Worm (Caenorhabditis elegans): ENCODE measurements around the gene ugt-24.

Gene ugt-24

DNA sequence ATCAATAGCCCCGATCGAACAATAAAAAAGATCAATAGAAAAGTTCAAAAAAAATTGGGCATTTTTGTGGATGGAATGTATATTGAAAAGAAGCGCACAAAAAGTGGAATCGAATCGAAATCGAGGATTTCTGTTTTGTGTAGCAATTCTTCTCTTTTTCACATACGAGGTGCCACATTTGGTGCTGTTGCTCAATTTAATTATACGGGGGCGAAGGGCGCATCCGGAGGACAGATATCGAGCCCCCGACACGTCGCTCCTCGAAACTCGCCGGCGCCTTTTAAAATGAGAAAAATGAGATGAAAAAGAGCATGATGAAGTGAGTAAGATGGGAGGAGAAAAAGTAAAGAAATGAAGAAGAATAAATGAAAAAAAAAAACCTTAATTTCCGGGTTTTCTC, 33.1 kb downstream of the ugt-24 start:
- TF ChIP-seq ztf-11 (tag; optimal IDR thresholded peaks at IDR 0.05), result no peak
- no peak for TF ChIP-seq ama-1 (optimal IDR thresholded peaks at IDR 0.05)
- no peak for TF ChIP-seq mdl-1 (tag; optimal IDR thresholded peaks at IDR 0.05)
- TF ChIP-seq nhr-237 (tag; optimal IDR thresholded peaks at IDR 0.05), result no peak
- no peak for TF ChIP-seq dmd-4 (tag; optimal IDR thresholded peaks at IDR 0.05)
- TF ChIP-seq lin-39 (tag; optimal IDR thresholded peaks at IDR 0.05), result no peak
- no peak for TF ChIP-seq nhr-129 (tag; optimal IDR thresholded peaks at IDR 0.05)
- no peak for TF ChIP-seq R02D3.7 (tag; optimal IDR thresholded peaks at IDR 0.05)
- no peak for TF ChIP-seq unc-39 (tag; optimal IDR thresholded peaks at IDR 0.05)
- TF ChIP-seq Y55F3AM.14 (GFP tag; optimal IDR thresholded peaks at IDR 0.05), result no peak
- TF ChIP-seq sma-3 (GFP tag; optimal IDR thresholded peaks at IDR 0.05), result no peak
- TF ChIP-seq unc-55 (GFP tag; optimal IDR thresholded peaks at IDR 0.05), result no peak
- no peak for TF ChIP-seq nhr-10 (tag; optimal IDR thresholded peaks at IDR 0.05)

DNA sequence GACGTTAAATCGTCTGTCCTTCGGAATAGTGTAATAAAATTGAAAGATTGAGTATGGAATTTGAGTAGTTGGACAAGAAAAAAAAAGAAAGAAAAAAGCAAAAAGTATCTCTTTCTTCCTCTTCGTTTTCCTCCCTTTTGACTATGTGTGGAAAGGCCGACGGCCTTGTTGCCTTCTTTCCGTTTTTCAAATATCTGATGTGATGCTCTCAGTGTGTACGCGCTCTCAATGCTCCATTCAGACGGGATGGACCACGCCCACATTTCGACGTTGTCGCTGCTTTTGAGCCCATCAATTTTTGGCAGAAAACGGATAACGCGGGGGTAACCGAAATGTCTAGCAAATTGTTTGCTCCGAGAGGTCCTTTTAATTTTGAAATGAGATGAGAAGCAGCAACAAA, 37.6 kb downstream of the ugt-24 start:
- TF ChIP-seq mdl-1 (tag; optimal IDR thresholded peaks at IDR 0.05) (no peak), R02D3.7 (tag; optimal IDR thresholded peaks at IDR 0.05) (no peak), mab-5 (tag; optimal IDR thresholded peaks at IDR 0.05) (no peak), nhr-25 (tag; optimal IDR thresholded peaks at IDR 0.05) (no peak)

DNA sequence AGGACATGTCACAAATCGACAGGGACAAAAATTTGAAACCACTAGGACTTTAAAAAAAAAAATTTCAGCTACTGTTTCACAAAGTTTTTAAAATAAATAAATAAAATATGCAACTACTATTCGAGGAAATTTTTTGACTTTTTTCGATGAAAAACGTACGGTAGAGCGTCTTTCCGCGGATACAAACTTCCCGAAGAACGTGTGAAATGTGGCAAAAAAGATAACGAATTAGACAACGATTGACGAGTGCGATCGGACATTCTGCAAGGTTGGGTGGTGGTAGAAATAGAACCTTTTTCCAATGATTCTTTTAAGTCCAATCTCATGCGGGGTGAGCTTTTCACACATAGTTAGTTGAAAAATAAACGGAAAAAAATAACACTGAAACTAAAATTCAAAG, 44.7 kb downstream of the ugt-24 start:
- TF ChIP-seq gmeb-1 (tag; optimal IDR thresholded peaks at IDR 0.05) (no peak), sem-4 (tag; optimal IDR thresholded peaks at IDR 0.05) (no peak), nhr-10 (tag; optimal IDR thresholded peaks at IDR 0.05) (no peak), unc-39 (tag; optimal IDR thresholded peaks at IDR 0.05) (no peak), crh-2 (tag; optimal IDR thresholded peaks at IDR 0.05) (no peak), ztf-4 (tag; optimal IDR thresholded peaks at IDR 0.05) (no peak), mbf-1 (tag; optimal IDR thresholded peaks at IDR 0.05) (no peak), elt-1 (tag; optimal IDR thresholded peaks at IDR 0.05) (no peak), lin-39 (tag; optimal IDR thresholded peaks at IDR 0.05) (no peak), aly-2 (tag; optimal IDR thresholded peaks at IDR 0.05) (no peak), skn-1 (tag; optimal IDR thresholded peaks at IDR 0.05) (no peak), mdl-1 (tag; optimal IDR thresholded peaks at IDR 0.05) (no peak), nhr-6 (tag; optimal IDR thresholded peaks at IDR 0.05) (no peak), fos-1 (tag; optimal IDR thresholded peaks at IDR 0.05) (no peak), peb-1 (tag; optimal IDR thresholded peaks at IDR 0.05) (no peak), unc-62 (GFP tag; optimal IDR thresholded peaks at IDR 0.05) (no peak), snpc-4 (tag; optimal IDR thresholded peaks at IDR 0.05) (no peak), lin-13 (GFP tag; optimal IDR thresholded peaks at IDR 0.05) (no peak)

DNA sequence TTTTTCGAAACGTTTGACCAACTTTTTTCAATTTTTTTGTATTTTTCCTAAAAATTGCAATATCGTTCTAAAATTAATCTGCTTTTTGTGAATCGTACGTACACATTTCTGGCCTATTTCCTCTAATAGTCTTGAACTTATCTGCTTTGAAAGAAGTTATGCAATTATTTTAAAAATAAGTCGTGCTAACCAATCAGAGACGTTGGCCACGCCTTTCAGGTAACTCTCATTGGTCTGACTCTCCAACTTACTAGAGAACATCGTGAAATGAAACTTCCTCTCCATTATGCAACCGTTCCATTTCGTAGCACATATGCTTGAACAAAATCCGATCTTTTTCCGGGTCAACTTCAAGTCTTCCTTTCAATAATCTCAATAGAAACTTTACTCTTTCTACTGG, 50.9 kb downstream of the ugt-24 start:
- no peak for TF ChIP-seq nhr-11 (tag; optimal IDR thresholded peaks at IDR 0.05)
- no peak for TF ChIP-seq nhr-10 (tag; optimal IDR thresholded peaks at IDR 0.05)
- no peak for TF ChIP-seq nhr-25 (tag; optimal IDR thresholded peaks at IDR 0.05)
- no peak for TF ChIP-seq alr-1 (tag; optimal IDR thresholded peaks at IDR 0.05)
- no peak for TF ChIP-seq nhr-6 (tag; optimal IDR thresholded peaks at IDR 0.05)
- no peak for TF ChIP-seq ceh-16 (tag; optimal IDR thresholded peaks at IDR 0.05)

DNA sequence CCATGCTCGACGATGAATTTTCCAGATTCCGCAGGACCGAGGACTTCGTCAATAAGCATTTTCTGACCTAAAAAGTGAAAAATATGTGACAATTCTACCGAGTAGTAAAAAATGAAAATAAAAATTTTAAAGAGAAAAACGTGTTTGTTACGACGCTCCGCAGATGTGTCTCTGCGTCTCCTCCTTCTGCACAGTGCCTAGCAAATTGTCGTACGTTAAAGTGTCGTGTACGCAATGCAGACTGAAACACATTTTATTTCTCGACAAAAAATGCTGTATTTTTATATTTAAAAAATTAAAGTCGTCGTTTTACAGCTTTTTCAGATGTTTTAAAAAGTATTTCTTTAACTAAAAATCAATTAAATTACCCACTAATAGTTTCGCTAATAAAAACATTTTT, 53.7 kb downstream of the ugt-24 start, which contains the start of gene C11D2.4:
C11D2.4 (minus strand) TSS at position 128 of the 400 bp plus-strand sequence.
- peak; percentile 46 for TF ChIP-seq sma-3 (GFP tag; optimal IDR thresholded peaks at IDR 0.05)
- TF ChIP-seq lsy-2 (tag; optimal IDR thresholded peaks at IDR 0.05), result peak; percentile 13 to 72
- no peak for TF ChIP-seq skn-1 (tag; optimal IDR thresholded peaks at IDR 0.05)
- peak; percentile 67 for TF ChIP-seq gmeb-1 (tag; optimal IDR thresholded peaks at IDR 0.05)
- no peak for TF ChIP-seq mdl-1 (tag; optimal IDR thresholded peaks at IDR 0.05)
- TF ChIP-seq crh-2 (tag; optimal IDR thresholded peaks at IDR 0.05), result peak; percentile 44
- TF ChIP-seq ZK546.5 (tag; optimal IDR thresholded peaks at IDR 0.05), result no peak
- peak; percentile 66 for TF ChIP-seq C34F6.9 (tag; optimal IDR thresholded peaks at IDR 0.05)
- peak; percentile 50 for TF ChIP-seq lin-13 (GFP tag; optimal IDR thresholded peaks at IDR 0.05)
- no peak for TF ChIP-seq fos-1 (tag; optimal IDR thresholded peaks at IDR 0.05)
- TF ChIP-seq sma-9 (GFP tag; optimal IDR thresholded peaks at IDR 0.05), result peak; percentile 26
- no peak for TF ChIP-seq sma-9 (tag; optimal IDR thresholded peaks at IDR 0.05)
- TF ChIP-seq unc-55 (GFP tag; optimal IDR thresholded peaks at IDR 0.05), result peak; percentile 59
- peak; percentile 2 for TF ChIP-seq F13H6.1 (tag; optimal IDR thresholded peaks at IDR 0.05)
- no peak for TF ChIP-seq R02D3.7 (tag; optimal IDR thresholded peaks at IDR 0.05)
- TF ChIP-seq ceh-16 (tag; optimal IDR thresholded peaks at IDR 0.05), result no peak
- TF ChIP-seq ztf-4 (tag; optimal IDR thresholded peaks at IDR 0.05), result peak; percentile 24

All from whole organism, L2 larva.